Worm (Caenorhabditis elegans) whole organism, L3 larva: ENCODE measurements around the gene ttr-31.

Source experiments
- ZK546.5 ChIP-seq: sonication (generic microtip); optimal IDR thresholded peaks from 2 replicates; lab custom pipeline; 2017; ENCODE audit warnings: missing biosample characterization, missing genetic modification characterization
- aly-2 ChIP-seq: fragments of 150-350 bp; optimal IDR thresholded peaks from 2 replicates; lab custom pipeline; 2014; ENCODE audit warnings: missing biosample characterization, missing genetic modification characterization
- ama-1 ChIP-seq: fragments of 150-350 bp; optimal IDR thresholded peaks from 2 replicates; lab custom pipeline; 2018
- ceh-16 ChIP-seq: sonication (generic microtip); optimal IDR thresholded peaks from 2 replicates; lab custom pipeline; 2017; ENCODE audit warnings: missing biosample characterization, missing genetic modification characterization
- ceh-28 ChIP-seq: fragments of 150-350 bp; optimal IDR thresholded peaks from 2 replicates; lab custom pipeline; 2014; ENCODE audit warnings: missing biosample characterization, missing genetic modification reagents, missing genetic modification characterization
- ceh-82 ChIP-seq: fragments of 150-350 bp; optimal IDR thresholded peaks from 2 replicates; lab custom pipeline; 2014; ENCODE audit warnings: missing biosample characterization, missing genetic modification characterization
- ceh-9 ChIP-seq: sonication (generic microtip); optimal IDR thresholded peaks from 2 replicates; lab custom pipeline; 2018; ENCODE audit warnings: missing biosample characterization, missing genetic modification characterization
- daf-12 ChIP-seq: fragments of 150-350 bp; optimal IDR thresholded peaks from 2 replicates; lab custom pipeline; 2014; ENCODE audit warnings: missing biosample characterization, missing genetic modification reagents, missing genetic modification characterization
- egl-27 ChIP-seq: sonication (generic microtip); optimal IDR thresholded peaks from 4 replicates; lab custom pipeline; 2017; ENCODE audit warnings: missing biosample characterization, missing genetic modification reagents, missing genetic modification characterization
- egl-5 ChIP-seq: fragments of 150-350 bp; optimal IDR thresholded peaks from 2 replicates; lab custom pipeline; 2017; ENCODE audit warnings: missing biosample characterization, missing genetic modification reagents, missing genetic modification characterization, inconsistent platforms
- elt-1 ChIP-seq: fragments of 150-350 bp; optimal IDR thresholded peaks from 2 replicates; lab custom pipeline; 2014; ENCODE audit warnings: missing biosample characterization, missing genetic modification characterization
- elt-2 ChIP-seq: sonication (generic microtip); optimal IDR thresholded peaks from 2 replicates; lab custom pipeline; 2016; ENCODE audit warnings: missing genetic modification reagents, mild to moderate bottlenecking, missing genetic modification characterization, missing compliant biosample characterization
- elt-3 ChIP-seq, 3 experiments: fragments of 150-350 bp in 1 of 3; sonication (generic microtip) in 2 of 3; optimal IDR thresholded peaks; 2 replicates in 2 of 3; 4 replicates in 1 of 3; lab custom pipeline; 2014 to 2017; ENCODE audit warnings: missing biosample characterization in 3 of 3, missing genetic modification characterization in 3 of 3
- fkh-10 ChIP-seq: sonication (generic microtip); optimal IDR thresholded peaks from 2 replicates; lab custom pipeline; 2017; ENCODE audit warnings: missing biosample characterization, missing genetic modification reagents, missing genetic modification characterization
- fkh-2 ChIP-seq: fragments of 150-350 bp; optimal IDR thresholded peaks from 2 replicates; lab custom pipeline; 2014; ENCODE audit warnings: missing biosample characterization, missing genetic modification reagents, missing genetic modification characterization
- fos-1 ChIP-seq: fragments of 150-350 bp; optimal IDR thresholded peaks from 2 replicates; lab custom pipeline; 2014; ENCODE audit warnings: missing biosample characterization, missing genetic modification characterization
- hmg-11 ChIP-seq: sonication (generic microtip); optimal IDR thresholded peaks from 2 replicates; lab custom pipeline; 2016; ENCODE audit warnings: missing genetic modification characterization, missing compliant biosample characterization
- jun-1 ChIP-seq: fragments of 150-350 bp; optimal IDR thresholded peaks from 2 replicates; lab custom pipeline; 2014; ENCODE audit warnings: missing biosample characterization, missing genetic modification reagents, missing genetic modification characterization
- lin-39 ChIP-seq: fragments of 150-350 bp; optimal IDR thresholded peaks from 2 replicates; lab custom pipeline; 2018; ENCODE audit warnings: missing biosample characterization, missing genetic modification reagents, missing genetic modification characterization
- mdl-1 ChIP-seq: fragments of 150-350 bp; optimal IDR thresholded peaks from 2 replicates; lab custom pipeline; 2014; ENCODE audit warnings: missing biosample characterization, missing genetic modification characterization
- nfya-1 ChIP-seq: sonication (generic microtip); optimal IDR thresholded peaks from 2 replicates; lab custom pipeline; 2017; ENCODE audit warnings: missing genetic modification characterization, mild to moderate bottlenecking, missing compliant biosample characterization, antibody characterized with exemption, moderate library complexity; ENCODE audit not compliant: insufficient read depth
- nhr-11 ChIP-seq: fragments of 150-350 bp; optimal IDR thresholded peaks from 2 replicates; lab custom pipeline; 2014; ENCODE audit warnings: missing biosample characterization, missing genetic modification characterization
- nhr-12 ChIP-seq: fragments of 150-350 bp; optimal IDR thresholded peaks from 2 replicates; lab custom pipeline; 2014; ENCODE audit warnings: missing biosample characterization, missing genetic modification characterization
- nhr-23 ChIP-seq: fragments of 150-350 bp; optimal IDR thresholded peaks from 2 replicates; lab custom pipeline; 2014; ENCODE audit warnings: missing biosample characterization, missing genetic modification reagents, missing genetic modification characterization
- nhr-237 ChIP-seq: fragments of 150-350 bp; optimal IDR thresholded peaks from 2 replicates; lab custom pipeline; 2014; ENCODE audit warnings: missing biosample characterization, missing genetic modification characterization
- nhr-25 ChIP-seq: sonication (generic microtip); optimal IDR thresholded peaks from 2 replicates; lab custom pipeline; 2017; ENCODE audit warnings: missing biosample characterization, missing genetic modification characterization
- nhr-28 ChIP-seq: fragments of 150-350 bp; optimal IDR thresholded peaks from 2 replicates; lab custom pipeline; 2014; ENCODE audit warnings: missing biosample characterization, missing genetic modification characterization
- nhr-43 ChIP-seq: sonication (generic microtip); optimal IDR thresholded peaks from 2 replicates; lab custom pipeline; 2016; ENCODE audit warnings: mild to moderate bottlenecking, missing genetic modification characterization, missing compliant biosample characterization; ENCODE audit not compliant: poor library complexity, severe bottlenecking
- nhr-76 ChIP-seq: fragments of 150-350 bp; sonication (generic microtip); optimal IDR thresholded peaks from 5 replicates; lab custom pipeline; 2014; ENCODE audit warnings: missing biosample characterization, missing genetic modification characterization
- nhr-77 ChIP-seq: fragments of 150-350 bp; optimal IDR thresholded peaks from 2 replicates; lab custom pipeline; 2014; ENCODE audit warnings: missing biosample characterization, missing genetic modification characterization
- pha-4 ChIP-seq: fragments of 150-350 bp; optimal IDR thresholded peaks from 2 replicates; lab custom pipeline; 2014; ENCODE audit warnings: missing biosample characterization, missing genetic modification reagents, missing genetic modification characterization
- pqm-1 ChIP-seq: fragments of 150-350 bp; optimal IDR thresholded peaks from 2 replicates; lab custom pipeline; 2017; ENCODE audit warnings: missing biosample characterization, missing genetic modification characterization, inconsistent platforms
- sea-2 ChIP-seq: fragments of 150-350 bp; sonication (generic microtip); optimal IDR thresholded peaks from 4 replicates; lab custom pipeline; 2014; ENCODE audit warnings: missing biosample characterization, missing genetic modification reagents, missing genetic modification characterization
- skn-1 ChIP-seq: fragments of 150-350 bp; optimal IDR thresholded peaks from 2 replicates; lab custom pipeline; 2014; ENCODE audit warnings: missing biosample characterization, missing genetic modification characterization
- tbx-2 ChIP-seq: sonication (generic microtip); optimal IDR thresholded peaks from 2 replicates; lab custom pipeline; 2016; ENCODE audit warnings: mild to moderate bottlenecking, missing genetic modification characterization, missing compliant biosample characterization
- unc-39 ChIP-seq: sonication (generic microtip); optimal IDR thresholded peaks from 4 replicates; lab custom pipeline; 2017; ENCODE audit warnings: missing biosample characterization, missing genetic modification characterization
- unc-62 ChIP-seq: fragments of 150-350 bp; sonication (generic microtip); optimal IDR thresholded peaks from 4 replicates; lab custom pipeline; 2014; ENCODE audit warnings: missing biosample characterization, missing genetic modification reagents, missing genetic modification characterization
- ztf-11 ChIP-seq: fragments of 150-350 bp; optimal IDR thresholded peaks from 2 replicates; lab custom pipeline; 2014; ENCODE audit warnings: missing biosample characterization, missing genetic modification characterization

Gene ttr-31

DNA sequence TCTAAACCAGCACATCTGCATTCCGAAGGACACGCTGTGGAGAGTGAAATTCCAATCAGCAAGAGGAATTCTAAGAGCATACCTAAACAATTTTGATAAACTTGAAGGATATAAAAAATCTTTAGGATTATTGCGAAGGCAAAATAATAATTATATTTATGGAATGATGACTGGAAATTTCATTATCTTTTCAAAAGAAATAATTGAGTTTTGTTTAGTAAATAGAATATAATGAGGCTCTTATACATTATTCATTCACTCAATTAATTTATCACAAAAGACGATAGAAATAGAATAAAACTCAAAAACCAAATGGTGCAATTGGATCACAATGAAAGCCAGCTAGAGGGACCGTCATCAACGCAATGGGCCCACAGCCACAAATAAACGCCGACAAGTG, 29.7 kb downstream of the ttr-31 start, which contains the start of gene pxn-2:
TSS of gene pxn-2 (minus strand) at position 101 of the 400 bp plus-strand sequence.
- no peak for TF ChIP-seq ama-1 (lab: Kevin White, UChicago)
- no peak for TF ChIP-seq sea-2 (GFP tag; lab: Kevin White, UChicago)
- no peak for TF ChIP-seq egl-5 (tag; lab: Kevin White, UChicago)
- TF ChIP-seq egl-27: no peak
- TF ChIP-seq jun-1 (tag; lab: Kevin White, UChicago): no peak
- TF ChIP-seq hmg-11 (tag; lab: Kevin White, UChicago): no peak
- no peak for TF ChIP-seq daf-12 (tag; lab: Kevin White, UChicago)
- no peak for TF ChIP-seq nhr-25 (tag; lab: Kevin White, UChicago)
- no peak for TF ChIP-seq nhr-11

DNA sequence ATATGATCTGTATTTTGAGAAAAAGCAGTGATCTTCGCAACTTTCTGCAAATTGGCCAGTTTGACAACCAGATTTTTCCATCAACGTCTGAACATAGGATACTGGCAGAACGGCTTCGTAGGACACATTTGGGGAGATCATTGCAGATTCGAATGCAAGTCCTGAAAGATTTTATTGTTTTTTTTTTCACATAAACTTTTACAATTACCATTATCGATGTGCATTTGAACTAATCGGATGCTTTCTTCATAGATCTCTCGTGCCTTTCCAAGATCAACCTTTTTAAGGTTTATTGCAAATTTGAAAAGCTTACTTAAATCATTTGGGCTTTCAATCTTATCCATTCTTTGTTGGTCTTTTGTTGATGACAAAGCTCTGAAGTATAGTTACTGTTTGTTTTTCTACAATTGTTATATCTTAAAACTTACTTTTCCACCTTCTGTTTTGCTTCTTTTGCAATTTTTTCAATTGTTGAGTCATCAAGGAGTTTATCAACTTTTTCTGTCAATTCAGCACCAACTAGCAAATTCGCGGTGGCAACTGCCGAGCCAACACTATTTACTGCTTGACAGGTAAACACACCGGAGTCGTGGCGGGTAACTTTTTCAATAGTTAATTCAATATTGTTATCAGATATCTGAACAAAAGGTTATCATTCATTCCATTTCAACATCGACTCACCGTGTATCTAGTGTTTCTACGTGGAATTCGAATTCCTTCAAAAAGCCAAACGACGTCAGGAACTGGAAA, 32.2 kb downstream of the ttr-31 start:
- TF ChIP-seq ZK546.5 (tag; lab: Kevin White, UChicago): no peak
- TF ChIP-seq aly-2 (tag; lab: Kevin White, UChicago): no peak
- no peak for TF ChIP-seq mdl-1 (tag; lab: Kevin White, UChicago)
- TF ChIP-seq hmg-11 (tag; lab: Kevin White, UChicago): no peak
- TF ChIP-seq nhr-23: no peak
- TF ChIP-seq nhr-76 (tag; lab: Kevin White, UChicago): no peak
- no peak for TF ChIP-seq nhr-43 (tag; lab: Kevin White, UChicago)
- TF ChIP-seq ceh-9: no peak
- TF ChIP-seq nhr-77 (tag; lab: Kevin White, UChicago): no peak
- no peak for TF ChIP-seq nhr-25 (tag; lab: Kevin White, UChicago)
- TF ChIP-seq ceh-82 (tag; lab: Kevin White, UChicago): no peak
- no peak for TF ChIP-seq nhr-11
- TF ChIP-seq nfya-1 (tag; lab: Kevin White, UChicago): no peak
- TF ChIP-seq fkh-10 (GFP tag; lab: Kevin White, UChicago): no peak

ce11 chrX:10971118-10971517, 37.7 kb downstream of the ttr-31 start:
- no peak for TF ChIP-seq egl-5 (tag; lab: Kevin White, UChicago)
- TF ChIP-seq sea-2 (GFP tag; lab: Kevin White, UChicago): no peak
- no peak for TF ChIP-seq elt-1
- TF ChIP-seq pqm-1 (tag; lab: Kevin White, UChicago): no peak
- no peak for TF ChIP-seq pha-4
- TF ChIP-seq ceh-16 (tag; lab: Kevin White, UChicago): no peak
- no peak for TF ChIP-seq fkh-10 (GFP tag; lab: Kevin White, UChicago)
- no peak for TF ChIP-seq mdl-1 (tag; lab: Kevin White, UChicago)
- no peak for TF ChIP-seq ceh-28 (tag; lab: Kevin White, UChicago)
- no peak for TF ChIP-seq unc-62 (GFP tag; lab: Kevin White, UChicago)
- TF ChIP-seq fos-1 (tag; lab: Kevin White, UChicago): no peak
- no peak for TF ChIP-seq skn-1
- no peak for TF ChIP-seq nhr-237 (tag; lab: Kevin White, UChicago)
- TF ChIP-seq tbx-2 (tag; lab: Kevin White, UChicago): no peak
- no peak for TF ChIP-seq jun-1 (tag; lab: Kevin White, UChicago)
- TF ChIP-seq daf-12 (tag; lab: Kevin White, UChicago): no peak
- TF ChIP-seq fkh-2: no peak
- no peak for TF ChIP-seq nhr-76 (tag; lab: Kevin White, UChicago)
- no peak for TF ChIP-seq nhr-43 (tag; lab: Kevin White, UChicago)
- TF ChIP-seq hmg-11 (tag; lab: Kevin White, UChicago): no peak

DNA sequence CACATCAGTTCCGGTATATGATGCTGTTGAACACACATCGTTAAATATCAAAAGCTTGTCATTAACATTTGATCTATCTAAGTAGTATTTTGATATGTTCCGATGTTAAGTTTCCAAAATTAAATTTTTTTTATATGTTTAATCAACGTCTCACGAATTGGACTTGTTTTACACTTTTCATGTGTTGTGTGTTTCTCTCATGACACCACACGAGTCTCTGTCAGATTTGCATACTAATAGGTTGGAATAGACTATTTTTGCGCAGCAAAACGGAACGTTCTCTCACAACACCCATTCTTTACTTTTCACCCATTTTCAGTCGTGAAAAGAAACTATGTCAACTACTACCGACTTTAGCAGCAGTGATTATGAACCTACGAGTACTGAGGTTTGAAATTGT, 38.2 kb downstream of the ttr-31 start, which contains the start of gene K09C8.8:
TSS of gene K09C8.8 (plus strand) at position 301 of the 400 bp plus-strand sequence.
- no peak for TF ChIP-seq hmg-11 (tag; lab: Kevin White, UChicago)
- TF ChIP-seq ztf-11 (tag; lab: Kevin White, UChicago): no peak
- no peak for TF ChIP-seq lin-39 (tag; lab: Kevin White, UChicago)
- no peak for TF ChIP-seq nhr-25 (tag; lab: Kevin White, UChicago)
- TF ChIP-seq sea-2 (GFP tag; lab: Kevin White, UChicago): no peak
- no peak for TF ChIP-seq nhr-28 (tag; lab: Kevin White, UChicago)
- no peak for TF ChIP-seq fkh-2
- TF ChIP-seq elt-2 (tag; lab: Kevin White, UChicago): no peak
- no peak for TF ChIP-seq fkh-10 (GFP tag; lab: Kevin White, UChicago)
- TF ChIP-seq nhr-12: no peak
- no peak for TF ChIP-seq unc-62 (GFP tag; lab: Kevin White, UChicago)
- TF ChIP-seq unc-39 (tag; lab: Kevin White, UChicago): no peak
- no peak for TF ChIP-seq elt-3 (tag; optimal IDR thresholded peaks at IDR 0.05; lab: Kevin White, UChicago)
- TF ChIP-seq ZK546.5 (tag; lab: Kevin White, UChicago): no peak
- TF ChIP-seq tbx-2 (tag; lab: Kevin White, UChicago): no peak
- TF ChIP-seq nhr-43 (tag; lab: Kevin White, UChicago): no peak
